Fruit fly (Drosophila melanogaster) whole organism, embryonic: ENCODE measurements around the gene Tim17a1.

Experiments used
- Atf-2 ChIP-seq: fragments of 200-800 bp; sonication (Bioruptor generic); optimal IDR thresholded peaks from 2 replicates; lab custom pipeline; 2016; ENCODE audit warnings: missing biosample characterization, missing genetic modification characterization
- Awh ChIP-seq: fragments of 200-800 bp; sonication (Bioruptor generic); IDR thresholded peaks from 2 replicates; pipeline ENCODE4, ENCODE4 v1.3.6; 2022; ENCODE audit warnings: missing biosample characterization, missing genetic modification characterization
- BEAF-32 ChIP-seq: fragments of 200-800 bp; sonication (Bioruptor generic); optimal IDR thresholded peaks from 3 replicates; lab custom pipeline; 2017; ENCODE audit warnings: missing biosample characterization, missing genetic modification characterization, mild to moderate bottlenecking, moderate library complexity, missing genetic modification reagents
- C15 ChIP-seq: fragments of 200-800 bp; sonication (Bioruptor generic); IDR thresholded peaks from 3 replicates; pipeline ENCODE4 v1.3.6; 2022; ENCODE audit warnings: missing biosample characterization, missing genetic modification characterization
- CG10274 ChIP-seq: fragments of 200-800 bp; sonication (Bioruptor generic); optimal IDR thresholded peaks from 3 replicates; lab custom pipeline; 2017; ENCODE audit warnings: missing biosample characterization, mild to moderate bottlenecking, missing genetic modification characterization
- CG10431 ChIP-seq: fragments of 200-800 bp; sonication (Bioruptor generic); optimal IDR thresholded peaks from 3 replicates; lab custom pipeline; 2018; ENCODE audit warnings: missing biosample characterization, mild to moderate bottlenecking, missing genetic modification characterization
- CG10654 ChIP-seq: fragments of 200-800 bp; sonication (Bioruptor generic); optimal IDR thresholded peaks from 2 replicates; lab custom pipeline; 2016; ENCODE audit warnings: missing biosample characterization, missing genetic modification characterization
- CG11696 ChIP-seq: fragments of 200-800 bp; sonication (Bioruptor generic); IDR thresholded peaks from 2 replicates; pipeline ENCODE4 v1.3.6; 2022; ENCODE audit warnings: missing biosample characterization, missing genetic modification characterization
- CG13624 ChIP-seq: fragments of 200-800 bp; sonication (Bioruptor generic); optimal IDR thresholded peaks from 2 replicates; lab custom pipeline; 2016; ENCODE audit warnings: missing biosample characterization, missing genetic modification characterization
- CG13775 ChIP-seq: fragments of 200-800 bp; sonication (Bioruptor generic); optimal IDR thresholded peaks from 3 replicates; lab custom pipeline; 2017; ENCODE audit warnings: missing biosample characterization, mild to moderate bottlenecking, missing genetic modification characterization
- CG14050 ChIP-seq: fragments of 200-800 bp; sonication (Bioruptor generic); IDR thresholded peaks from 3 replicates; pipeline ENCODE4 v1.3.6; 2022; ENCODE audit warnings: missing biosample characterization, missing genetic modification characterization
- CG15601 ChIP-seq: fragments of 200-800 bp; sonication (Bioruptor generic); optimal IDR thresholded peaks from 3 replicates; lab custom pipeline; 2019; ENCODE audit warnings: missing biosample characterization, mild to moderate bottlenecking, missing genetic modification characterization, moderate library complexity
- CG1792 ChIP-seq: fragments of 200-800 bp; sonication (Bioruptor generic); optimal IDR thresholded peaks from 2 replicates; lab custom pipeline; 2016; ENCODE audit warnings: missing biosample characterization, missing genetic modification characterization
- CG3065 ChIP-seq: fragments of 200-800 bp; sonication (Bioruptor generic); optimal IDR thresholded peaks from 2 replicates; lab custom pipeline; 2016; ENCODE audit warnings: missing biosample characterization, missing genetic modification characterization
- CG33557 ChIP-seq: fragments of 200-800 bp; sonication (Bioruptor generic); optimal IDR thresholded peaks from 2 replicates; lab custom pipeline; 2019; ENCODE audit warnings: missing biosample characterization, mild to moderate bottlenecking, missing genetic modification characterization, moderate library complexity
- CG6254 ChIP-seq: fragments of 200-800 bp; sonication (Bioruptor generic); optimal IDR thresholded peaks from 3 replicates; lab custom pipeline; 2017; ENCODE audit warnings: mild to moderate bottlenecking, missing biosample characterization, missing genetic modification reagents, missing genetic modification characterization
- CG7372 ChIP-seq: fragments of 200-800 bp; sonication (Bioruptor generic); IDR thresholded peaks from 2 replicates; pipeline ENCODE4 v1.3.6; 2022; ENCODE audit warnings: missing biosample characterization, missing genetic modification characterization
- CG7928 ChIP-seq: fragments of 200-800 bp; sonication (Bioruptor generic); optimal IDR thresholded peaks from 2 replicates; lab custom pipeline; 2017; ENCODE audit warnings: missing biosample characterization, mild to moderate bottlenecking, missing genetic modification characterization
- CG7963 ChIP-seq: fragments of 200-800 bp; sonication (Bioruptor generic); IDR thresholded peaks from 3 replicates; pipeline ENCODE4 v1.3.6; 2022; ENCODE audit warnings: missing biosample characterization, missing genetic modification characterization; ENCODE audit not compliant: partially characterized antibody
- CG8089 ChIP-seq: fragments of 200-800 bp; sonication (Bioruptor generic); optimal IDR thresholded peaks from 3 replicates; lab custom pipeline; 2016; ENCODE audit warnings: missing biosample characterization, missing genetic modification characterization
- CG8388 ChIP-seq: fragments of 200-800 bp; sonication (Bioruptor generic); optimal IDR thresholded peaks from 2 replicates; lab custom pipeline; 2019; ENCODE audit warnings: missing biosample characterization, mild to moderate bottlenecking, missing genetic modification characterization, moderate library complexity
- CG9215 ChIP-seq: fragments of 200-800 bp; sonication (Bioruptor generic); IDR thresholded peaks from 2 replicates; pipeline ENCODE4 v1.3.6; 2022; ENCODE audit warnings: missing biosample characterization, missing genetic modification characterization
- CG9932 ChIP-seq: fragments of 200-800 bp; sonication (Bioruptor generic); IDR thresholded peaks from 2 replicates; pipeline ENCODE4 v1.3.6; 2022; ENCODE audit warnings: missing biosample characterization, missing genetic modification characterization
- CkIIα-i1 ChIP-seq: fragments of 200-800 bp; sonication (Bioruptor generic); IDR thresholded peaks from 2 replicates; pipeline ENCODE4 v1.3.6; 2022; ENCODE audit warnings: missing biosample characterization, missing genetic modification characterization
- Deaf1 ChIP-seq: fragments of 200-800 bp; optimal IDR thresholded peaks from 3 replicates; lab custom pipeline; 2019; ENCODE audit warnings: missing biosample characterization, mild to moderate bottlenecking, missing genetic modification characterization, moderate library complexity
- ERR ChIP-seq: fragments of 200-800 bp; sonication (Bioruptor generic); optimal IDR thresholded peaks from 2 replicates; lab custom pipeline; 2016; ENCODE audit warnings: missing biosample characterization, missing genetic modification characterization
- Gug ChIP-seq: fragments of 200-800 bp; sonication (Bioruptor generic); IDR thresholded peaks from 4 replicates; pipeline ENCODE4 v1.3.6; 2022; ENCODE audit warnings: missing biosample characterization, missing genetic modification characterization
- HLH3B ChIP-seq: fragments of 200-800 bp; sonication (Bioruptor generic); IDR thresholded peaks from 2 replicates; pipeline ENCODE4 v1.3.6; 2022; ENCODE audit warnings: missing biosample characterization, missing genetic modification characterization
- HLH4C ChIP-seq: fragments of 200-800 bp; sonication (Bioruptor generic); IDR thresholded peaks from 3 replicates; pipeline ENCODE4 v1.3.6; 2022; ENCODE audit warnings: missing biosample characterization, missing genetic modification characterization; ENCODE audit not compliant: partially characterized antibody
- Hr3 ChIP-seq: fragments of 200-800 bp; sonication (Bioruptor generic); optimal IDR thresholded peaks from 3 replicates; lab custom pipeline; 2016; ENCODE audit warnings: missing biosample characterization, missing genetic modification characterization
- Hr78 ChIP-seq, 2 experiments: fragments of 200-800 bp in 1 of 2; fragments of >200 bp in 1 of 2; sonication (Bioruptor generic) in 1 of 2; optimal IDR thresholded peaks; 2 replicates each; lab custom pipeline; 2017 to 2019; ENCODE audit warnings: missing biosample characterization in 2 of 2, missing genetic modification characterization in 2 of 2, mild to moderate bottlenecking in 1 of 2, moderate library complexity in 1 of 2
- MTF-1 ChIP-seq: fragments of 200-800 bp; sonication (Bioruptor generic); optimal IDR thresholded peaks from 2 replicates; lab custom pipeline; 2018; ENCODE audit warnings: missing biosample characterization, mild to moderate bottlenecking, missing genetic modification characterization, borderline replicate concordance
- Max ChIP-seq: fragments of 200-800 bp; sonication (Bioruptor generic); optimal IDR thresholded peaks from 2 replicates; lab custom pipeline; 2016; ENCODE audit warnings: missing biosample characterization, mild to moderate bottlenecking, missing genetic modification characterization
- Oli ChIP-seq: fragments of 200-800 bp; sonication (Bioruptor generic); optimal IDR thresholded peaks from 2 replicates; lab custom pipeline; 2018; ENCODE audit warnings: missing biosample characterization, mild to moderate bottlenecking, missing genetic modification characterization, moderate library complexity
- PHDP ChIP-seq: fragments of 200-800 bp; sonication (Bioruptor generic); optimal IDR thresholded peaks from 3 replicates; lab custom pipeline; 2018; ENCODE audit warnings: missing biosample characterization, mild to moderate bottlenecking, missing genetic modification characterization, moderate library complexity
- Sry-δ ChIP-seq: fragments of 200-800 bp; sonication (Bioruptor generic); optimal IDR thresholded peaks from 2 replicates; lab custom pipeline; 2016; ENCODE audit warnings: missing biosample characterization, missing genetic modification characterization
- Xrp1 ChIP-seq: fragments of 200-800 bp; sonication (Bioruptor generic); IDR thresholded peaks from 2 replicates; pipeline ENCODE4 v1.3.6; 2022; ENCODE audit warnings: missing biosample characterization, missing genetic modification characterization
- bigmax ChIP-seq: fragments of 200-800 bp; sonication (Bioruptor generic); optimal IDR thresholded peaks from 2 replicates; lab custom pipeline; 2018; ENCODE audit warnings: missing biosample characterization, mild to moderate bottlenecking, missing genetic modification characterization
- br ChIP-seq: fragments of >200 bp; optimal IDR thresholded peaks from 2 replicates; lab custom pipeline; 2017
- chinmo ChIP-seq: fragments of 200-800 bp; sonication (Bioruptor generic); IDR thresholded peaks from 4 replicates; pipeline ENCODE4 v1.3.6; 2022; ENCODE audit warnings: missing biosample characterization, missing genetic modification characterization; ENCODE audit not compliant: partially characterized antibody
- eyg ChIP-seq: fragments of 200-800 bp; sonication (Bioruptor generic); optimal IDR thresholded peaks from 3 replicates; lab custom pipeline; 2016; ENCODE audit warnings: missing biosample characterization, missing genetic modification characterization
- fd3F ChIP-seq: fragments of 200-800 bp; sonication (Bioruptor generic); optimal IDR thresholded peaks from 2 replicates; lab custom pipeline; 2018; ENCODE audit warnings: missing biosample characterization, mild to moderate bottlenecking, missing genetic modification characterization, moderate library complexity
- ftz-f1 ChIP-seq: fragments of 200-800 bp; sonication (Bioruptor generic); optimal IDR thresholded peaks from 2 replicates; lab custom pipeline; 2016; ENCODE audit warnings: missing biosample characterization, missing genetic modification characterization
- gce ChIP-seq: fragments of 200-800 bp; sonication (Bioruptor generic); IDR thresholded peaks from 3 replicates; pipeline ENCODE4 v1.3.6; 2022; ENCODE audit warnings: missing biosample characterization, missing genetic modification characterization
- h ChIP-seq: fragments of >200 bp; optimal IDR thresholded peaks from 2 replicates; lab custom pipeline; 2017
- inv ChIP-seq: fragments of 200-800 bp; sonication (Bioruptor generic); IDR thresholded peaks from 2 replicates; pipeline ENCODE4 v1.3.6; 2022; ENCODE audit warnings: missing biosample characterization, missing genetic modification characterization; ENCODE audit not compliant: partially characterized antibody
- org-1 ChIP-seq: fragments of 200-800 bp; sonication (Bioruptor generic); optimal IDR thresholded peaks from 2 replicates; lab custom pipeline; 2017; ENCODE audit warnings: missing biosample characterization, missing genetic modification characterization
- ro ChIP-seq: fragments of 200-800 bp; sonication (Bioruptor generic); IDR thresholded peaks from 2 replicates; pipeline ENCODE4 v1.3.6; 2022; ENCODE audit warnings: missing biosample characterization, missing genetic modification characterization
- sna ChIP-seq: fragments of 200-800 bp; sonication (Bioruptor generic); IDR thresholded peaks from 2 replicates; pipeline ENCODE4 v1.3.6; 2022; ENCODE audit warnings: missing biosample characterization, missing genetic modification characterization; ENCODE audit not compliant: partially characterized antibody
- stc ChIP-seq: fragments of 200-800 bp; sonication (Bioruptor generic); IDR thresholded peaks from 2 replicates; pipeline ENCODE4 v1.3.6; 2022; ENCODE audit warnings: missing biosample characterization, missing genetic modification characterization
- trem ChIP-seq: fragments of 200-800 bp; optimal IDR thresholded peaks from 3 replicates; lab custom pipeline; 2019; ENCODE audit warnings: missing biosample characterization, mild to moderate bottlenecking, missing genetic modification characterization, moderate library complexity
- zen2 ChIP-seq: fragments of 200-800 bp; sonication (Bioruptor generic); IDR thresholded peaks from 3 replicates; pipeline ENCODE4 v1.3.6; 2022; ENCODE audit warnings: missing biosample characterization, missing genetic modification characterization; ENCODE audit not compliant: partially characterized antibody

Tim17a1 gene

DNA sequence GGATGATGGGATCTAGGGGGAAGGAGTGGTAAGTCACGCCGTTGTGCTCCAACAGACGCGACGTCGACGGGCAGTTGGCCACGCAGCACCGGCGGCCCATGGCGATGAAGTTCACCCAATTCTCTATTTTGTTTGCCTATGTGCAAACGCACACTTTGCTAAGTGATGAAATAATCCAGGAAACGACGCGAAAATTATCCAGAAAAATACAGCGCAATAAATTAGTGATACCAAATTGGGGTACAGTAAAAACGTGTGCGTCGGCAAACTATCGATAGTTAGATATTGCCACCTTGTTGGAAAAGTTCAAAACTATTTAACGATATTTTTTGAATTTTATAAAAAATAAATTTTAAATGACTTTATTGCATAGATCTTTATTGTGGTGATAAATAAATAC, 8.4 kb downstream of the Tim17a1 start, which contains the start of gene MBD-R2 (continued):
- TF ChIP-seq CG9932 (GFP tag; lab: Robert Waterston, UW) (no peak), stc (GFP tag; lab: Robert Waterston, UW) (no peak), C15 (no peak), CG11696 (GFP tag; lab: Robert Waterston, UW) (no peak), CG15601 (tag; lab: Kevin White, UChicago) (no peak), CG7372 (GFP tag; lab: Robert Waterston, UW) (no peak), Awh (GFP tag; lab: Robert Waterston, UW) (no peak), gce (GFP tag; lab: Robert Waterston, UW) (no peak), CG10654 (GFP tag; lab: Kevin White, UChicago) (no peak), Deaf1 (no peak), Gug (no peak), org-1 (no peak), CG9215 (no peak), CkIIα-i1 (GFP tag; lab: Robert Waterston, UW) (no peak), Xrp1 (GFP tag; lab: Robert Waterston, UW) (0 out of 2 replicates have a peak, but pooled peaks have one; percentile 16), HLH4C (GFP tag; lab: Robert Waterston, UW) (peak; percentile 37; the same call in 2 of the 3 replicates), sna (peak; percentile 42; the same call in 1 of the 2 replicates), CG13775 (GFP tag; lab: Kevin White, UChicago) (no peak), CG6254 (GFP tag; lab: Kevin White, UChicago) (no peak), Hr3 (no peak), h (lab: Kevin White, UChicago) (no peak), bigmax (GFP tag; lab: Kevin White, UChicago) (no peak), br (lab: Kevin White, UChicago) (no peak), HLH3B (GFP tag; lab: Robert Waterston, UW) (no peak), CG10431 (GFP tag; lab: Kevin White, UChicago) (no peak), CG8089 (no peak), inv (GFP tag; lab: Robert Waterston, UW) (peak; percentile 62; the same call in 1 of the 2 replicates), CG3065 (GFP tag; lab: Kevin White, UChicago) (no peak), CG14050 (GFP tag; lab: Robert Waterston, UW) (no peak), ERR (GFP tag; lab: Kevin White, UChicago) (no peak), CG13624 (GFP tag; lab: Kevin White, UChicago) (no peak), CG7963 (GFP tag; lab: Robert Waterston, UW) (no peak), Hr78 (GFP tag; optimal IDR thresholded peaks at IDR 0.05; lab: Kevin White, UChicago) (no peak), PHDP (tag; lab: Kevin White, UChicago) (peak; percentile 11), Atf-2 (no peak), CG7928 (no peak), zen2 (GFP tag; lab: Robert Waterston, UW) (no peak; the same call in 2 of the 3 replicates), ro (GFP tag; lab: Robert Waterston, UW) (no peak), CG10274 (GFP tag; lab: Kevin White, UChicago) (no peak), chinmo (no peak), MTF-1 (GFP tag; lab: Kevin White, UChicago) (no peak), Sry-δ (GFP tag; lab: Kevin White, UChicago) (peak; percentile 62), CG33557 (GFP tag; lab: Kevin White, UChicago) (no peak), BEAF-32 (GFP tag; lab: Kevin White, UChicago) (peak; percentile 82), fd3F (no peak), Max (GFP tag; lab: Kevin White, UChicago) (peak; percentile 14), trem (tag; lab: Kevin White, UChicago) (peak; percentile 63), Oli (no peak), CG8388 (GFP tag; lab: Kevin White, UChicago) (no peak), eyg (no peak), ftz-f1 (GFP tag; lab: Kevin White, UChicago) (no peak), CG1792 (GFP tag; lab: Kevin White, UChicago) (no peak)
